Worm (Caenorhabditis elegans) whole organism, late embryonic: ENCODE measurements around the gene rpl-12.

Experiments
- C08G9.2 ChIP-seq: sonication (generic microtip); optimal IDR thresholded peaks from 2 replicates; lab custom pipeline; 2016; ENCODE audit warnings: mild to moderate bottlenecking, missing genetic modification characterization, moderate library complexity, missing compliant biosample characterization
- K09A11.1 ChIP-seq: sonication (generic microtip); optimal IDR thresholded peaks from 2 replicates; lab custom pipeline; 2017; ENCODE audit warnings: antibody characterized with exemption, mild to moderate bottlenecking, missing genetic modification characterization, missing compliant biosample characterization; ENCODE audit not compliant: insufficient read depth
- T23F11.4 ChIP-seq: fragments of 200-800 bp; sonication (Bioruptor generic); optimal IDR thresholded peaks from 2 replicates; lab custom pipeline; 2018; ENCODE audit warnings: mild to moderate bottlenecking, missing genetic modification characterization, missing compliant biosample characterization
- Y22D7AL.16 ChIP-seq: sonication (generic microtip); optimal IDR thresholded peaks from 2 replicates; lab custom pipeline; 2016; ENCODE audit warnings: missing genetic modification characterization, missing compliant biosample characterization
- ahr-1 ChIP-seq: sonication (generic microtip); optimal IDR thresholded peaks from 2 replicates; lab custom pipeline; 2016; ENCODE audit warnings: missing genetic modification characterization, missing compliant biosample characterization
- ceh-19 ChIP-seq: fragments of 200-800 bp; sonication (Bioruptor generic); optimal IDR thresholded peaks from 2 replicates; lab custom pipeline; 2018; ENCODE audit warnings: mild to moderate bottlenecking, missing genetic modification characterization, missing compliant biosample characterization
- ceh-24 ChIP-seq: sonication (generic microtip); optimal IDR thresholded peaks from 2 replicates; lab custom pipeline; 2016; ENCODE audit warnings: mild to moderate bottlenecking, missing genetic modification characterization, missing compliant biosample characterization
- ceh-30 ChIP-seq: fragments of 150-350 bp; optimal IDR thresholded peaks from 2 replicates; lab custom pipeline; 2014; ENCODE audit warnings: missing biosample characterization, missing genetic modification characterization
- ceh-31 ChIP-seq: sonication (generic microtip); optimal IDR thresholded peaks from 2 replicates; lab custom pipeline; 2016; ENCODE audit warnings: missing genetic modification characterization, missing compliant biosample characterization
- ceh-34 ChIP-seq: sonication (generic microtip); optimal IDR thresholded peaks from 2 replicates; lab custom pipeline; 2016; ENCODE audit warnings: mild to moderate bottlenecking, missing genetic modification characterization, missing compliant biosample characterization
- ceh-45 ChIP-seq: fragments of 200-800 bp; sonication (Bioruptor generic); IDR thresholded peaks from 2 replicates; pipeline ENCODE4 v1.3.6; 2022; ENCODE audit warnings: missing genetic modification reagents, missing genetic modification characterization, missing compliant biosample characterization
- ceh-48 ChIP-seq: sonication (generic microtip); optimal IDR thresholded peaks from 2 replicates; lab custom pipeline; 2016; ENCODE audit warnings: missing genetic modification characterization, inconsistent platforms, missing compliant biosample characterization
- ceh-9 ChIP-seq: sonication (generic microtip); optimal IDR thresholded peaks from 2 replicates; lab custom pipeline; 2016; ENCODE audit warnings: mild to moderate bottlenecking, missing genetic modification characterization, inconsistent platforms, missing compliant biosample characterization
- che-1 ChIP-seq: sonication (generic microtip); optimal IDR thresholded peaks from 2 replicates; lab custom pipeline; 2016; ENCODE audit warnings: mild to moderate bottlenecking, missing genetic modification characterization, missing compliant biosample characterization
- dmd-4 ChIP-seq: sonication (generic microtip); optimal IDR thresholded peaks from 2 replicates; lab custom pipeline; 2016; ENCODE audit warnings: borderline replicate concordance, missing genetic modification characterization, missing compliant biosample characterization
- dve-1 ChIP-seq: sonication (generic microtip); optimal IDR thresholded peaks from 2 replicates; lab custom pipeline; 2017; ENCODE audit warnings: antibody characterized with exemption, mild to moderate bottlenecking, missing genetic modification characterization, missing compliant biosample characterization
- elt-2 ChIP-seq: sonication (generic microtip); optimal IDR thresholded peaks from 2 replicates; lab custom pipeline; 2016; ENCODE audit warnings: missing genetic modification reagents, missing genetic modification characterization, missing compliant biosample characterization
- elt-4 ChIP-seq: sonication (generic microtip); optimal IDR thresholded peaks from 2 replicates; lab custom pipeline; 2016; ENCODE audit warnings: missing genetic modification characterization, missing compliant biosample characterization
- fkh-6 ChIP-seq: sonication (generic microtip); optimal IDR thresholded peaks from 2 replicates; lab custom pipeline; 2016; ENCODE audit warnings: missing genetic modification characterization, missing compliant biosample characterization
- hlh-15 ChIP-seq: sonication (generic microtip); optimal IDR thresholded peaks from 2 replicates; lab custom pipeline; 2016; ENCODE audit warnings: missing genetic modification characterization, missing compliant biosample characterization
- hlh-30 ChIP-seq: sonication (generic microtip); optimal IDR thresholded peaks from 2 replicates; lab custom pipeline; 2017; ENCODE audit warnings: antibody characterized with exemption, missing genetic modification characterization, missing compliant biosample characterization; ENCODE audit not compliant: insufficient read depth
- lim-6 ChIP-seq: sonication (generic microtip); optimal IDR thresholded peaks from 2 replicates; lab custom pipeline; 2016; ENCODE audit warnings: missing genetic modification characterization, missing compliant biosample characterization
- nfya-1 ChIP-seq: sonication (generic microtip); optimal IDR thresholded peaks from 2 replicates; lab custom pipeline; 2017; ENCODE audit warnings: missing genetic modification characterization, mild to moderate bottlenecking, missing compliant biosample characterization, antibody characterized with exemption, moderate library complexity
- nhr-11 ChIP-seq: fragments of 150-350 bp; optimal IDR thresholded peaks from 2 replicates; lab custom pipeline; 2014; ENCODE audit warnings: missing biosample characterization, missing genetic modification characterization
- npax-4 ChIP-seq: sonication (generic microtip); optimal IDR thresholded peaks from 2 replicates; lab custom pipeline; 2016; ENCODE audit warnings: missing genetic modification characterization, missing compliant biosample characterization
- odd-2 ChIP-seq: sonication (generic microtip); optimal IDR thresholded peaks from 2 replicates; lab custom pipeline; 2017; ENCODE audit warnings: antibody characterized with exemption, mild to moderate bottlenecking, missing genetic modification characterization, missing compliant biosample characterization
- pag-3 ChIP-seq: sonication (generic microtip); optimal IDR thresholded peaks from 2 replicates; lab custom pipeline; 2016; ENCODE audit warnings: missing compliant biosample characterization, missing genetic modification characterization, borderline replicate concordance
- pqm-1 ChIP-seq: sonication (generic microtip); optimal IDR thresholded peaks from 2 replicates; lab custom pipeline; 2016; ENCODE audit warnings: missing genetic modification characterization, missing compliant biosample characterization
- sdc-2 ChIP-seq: sonication (generic microtip); optimal IDR thresholded peaks from 2 replicates; lab custom pipeline; 2016; ENCODE audit warnings: missing genotype, missing genetic modification characterization, missing compliant biosample characterization
- sox-2 ChIP-seq: fragments of 200-800 bp; sonication (Bioruptor generic); IDR thresholded peaks from 2 replicates; pipeline ENCODE4 v1.3.6; 2022; ENCODE audit warnings: missing genetic modification reagents, missing genetic modification characterization, missing compliant biosample characterization
- unc-3 ChIP-seq, 2 experiments: fragments of 200-800 bp in 1 of 2; sonication (Bioruptor generic) in 1 of 2; sonication (generic microtip) in 1 of 2; conservative IDR thresholded peaks in 1 of 2; optimal IDR thresholded peaks in 1 of 2; 2 replicates each; pipeline versions ENCODE4 v1.3.6 to Lab custom; 2016 to 2022; ENCODE audit warnings: missing compliant biosample characterization in 2 of 2, missing genetic modification characterization in 2 of 2, missing genetic modification reagents in 1 of 2
- unc-55 ChIP-seq: sonication (generic microtip); optimal IDR thresholded peaks from 2 replicates; lab custom pipeline; 2017; ENCODE audit warnings: missing biosample characterization, missing genetic modification reagents, missing genetic modification characterization
- unc-86 ChIP-seq: sonication (generic microtip); optimal IDR thresholded peaks from 2 replicates; lab custom pipeline; 2016; ENCODE audit warnings: missing genetic modification characterization, missing compliant biosample characterization
- zip-5 ChIP-seq: sonication (generic microtip); optimal IDR thresholded peaks from 2 replicates; lab custom pipeline; 2016; ENCODE audit warnings: missing genetic modification characterization, missing compliant biosample characterization
- ztf-16 ChIP-seq: sonication (generic microtip); optimal IDR thresholded peaks from 2 replicates; lab custom pipeline; 2017; ENCODE audit warnings: missing genetic modification characterization, missing compliant biosample characterization

rpl-12 gene

ce11 chrIV:13258872-13259271 lies 18.4 kb upstream of the rpl-12 start, which contains the start of gene JC8.16:
Gene JC8.16, plus strand, starts transcription at chrIV:13259172.
- TF ChIP-seq lim-6 (tag; lab: Kevin White, UChicago): no peak
- TF ChIP-seq K09A11.1 (tag; lab: Kevin White, UChicago): no peak
- TF ChIP-seq ceh-31 (tag; lab: Kevin White, UChicago): no peak
- TF ChIP-seq dmd-4 (tag; lab: Kevin White, UChicago): no peak
- TF ChIP-seq npax-4 (tag; lab: Kevin White, UChicago): no peak
- no peak for TF ChIP-seq T23F11.4
- no peak for TF ChIP-seq ztf-16
- no peak for TF ChIP-seq ceh-19 (GFP tag; lab: Kevin White, UChicago)
- no peak for TF ChIP-seq ceh-30 (tag; lab: Kevin White, UChicago)
- no peak for TF ChIP-seq C08G9.2 (tag; lab: Kevin White, UChicago)
- TF ChIP-seq elt-4 (tag; lab: Kevin White, UChicago): no peak
- no peak for TF ChIP-seq unc-86 (tag; lab: Kevin White, UChicago)
- TF ChIP-seq ceh-45: no peak
- TF ChIP-seq zip-5: no peak
- TF ChIP-seq hlh-15: no peak
- TF ChIP-seq che-1 (tag; lab: Kevin White, UChicago): no peak
- TF ChIP-seq unc-55: no peak
- no peak for TF ChIP-seq hlh-30 (tag; lab: Kevin White, UChicago)
- TF ChIP-seq, all 69 proteins: peak for 0

DNA sequence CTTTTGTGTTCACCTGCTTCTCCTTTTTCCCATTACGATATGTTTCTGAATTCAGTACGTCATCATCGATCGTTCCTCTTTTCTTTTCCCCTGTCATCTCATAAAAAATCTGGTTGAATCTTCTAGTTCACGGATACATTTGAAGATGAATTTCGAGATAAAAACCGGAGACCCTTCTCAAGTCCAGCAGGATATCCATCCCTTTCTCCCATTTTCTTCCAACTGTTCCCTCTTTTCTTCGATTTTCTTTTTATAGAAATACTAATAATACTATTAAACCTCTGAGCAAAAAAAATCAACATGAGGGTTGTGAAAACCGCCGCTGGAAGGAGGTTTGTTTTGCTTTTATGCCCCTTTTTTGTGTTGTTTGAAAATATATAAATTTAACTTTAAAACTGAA lies 15.4 kb upstream of the rpl-12 start, which contains the start of gene bus-12:
Gene bus-12 (plus strand): TSS at position 301 of the 400 bp plus-strand sequence.
- no peak for TF ChIP-seq ztf-16
- TF ChIP-seq ahr-1 (tag; lab: Kevin White, UChicago): no peak
- no peak for TF ChIP-seq Y22D7AL.16 (tag; lab: Kevin White, UChicago)
- no peak for TF ChIP-seq sdc-2
- no peak for TF ChIP-seq pag-3 (tag; lab: Kevin White, UChicago)

- peak; percentile 61 for TF ChIP-seq elt-2
- no peak for TF ChIP-seq ceh-34 (tag; lab: Kevin White, UChicago)
- TF ChIP-seq, all 69 proteins: peak for 1
These were observed 13.4 kb upstream of the rpl-12 start, which contains the start of gene ttr-45 for ce11 chrIV:13253841-13254240. Gene ttr-45, plus strand, starts transcription at chrIV:13254225.

DNA sequence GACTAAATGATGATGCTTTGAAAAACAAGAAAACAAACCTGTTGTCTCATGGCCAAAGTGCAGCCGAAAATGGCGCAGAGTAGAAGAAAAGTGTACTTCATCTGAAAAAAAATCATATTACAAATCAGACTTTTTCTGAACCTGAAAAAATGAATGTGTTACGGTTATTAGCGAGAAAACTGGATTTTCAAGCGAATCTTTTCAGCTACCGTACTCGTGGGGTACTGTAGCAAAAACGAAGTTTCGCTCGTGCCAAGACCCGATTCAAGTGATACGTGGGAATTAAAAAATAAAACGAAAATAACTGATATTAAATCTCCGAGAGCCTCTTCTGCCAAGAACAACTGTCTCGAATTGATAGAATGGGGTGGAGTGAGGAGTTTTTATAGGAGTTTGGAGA lies 11.8 kb upstream of the rpl-12 start, which contains the start of gene ttr-51:
Gene ttr-51 (minus strand): TSS at position 101 of the 400 bp plus-strand sequence.
- TF ChIP-seq sox-2: no peak
- TF ChIP-seq dve-1: no peak
- TF ChIP-seq dmd-4 (tag; lab: Kevin White, UChicago): no peak
- TF ChIP-seq pqm-1 (tag; lab: Kevin White, UChicago): no peak
- no peak for TF ChIP-seq ceh-48 (tag; lab: Kevin White, UChicago)
- TF ChIP-seq ceh-45: no peak
- TF ChIP-seq ceh-9: no peak
- TF ChIP-seq fkh-6: no peak
- no peak for TF ChIP-seq nfya-1 (tag; lab: Kevin White, UChicago)
- no peak for TF ChIP-seq ceh-24 (tag; lab: Kevin White, UChicago)
- TF ChIP-seq odd-2 (tag; lab: Kevin White, UChicago): no peak
- TF ChIP-seq unc-3 (GFP tag; conservative IDR thresholded peaks at IDR 0.05; lab: Robert Waterston, UW): no peak
- TF ChIP-seq unc-3 (tag; optimal IDR thresholded peaks at IDR 0.05; lab: Kevin White, UChicago): no peak
- TF ChIP-seq hlh-30 (tag; lab: Kevin White, UChicago): no peak
- TF ChIP-seq nhr-11 (tag; lab: Kevin White, UChicago): no peak
- no peak for TF ChIP-seq T23F11.4
- no peak for TF ChIP-seq zip-5
- TF ChIP-seq, all 69 proteins: peak for 0
